Fruit fly (Drosophila melanogaster) S2 (cell line): ENCODE results near the gene CG42395.

ENCODE experiments used
- CG8478 ChIP-seq: fragments of >200 bp; optimal IDR thresholded peaks from 2 replicates; lab custom pipeline; 2018
- CTCF ChIP-seq, 2 experiments: fragments of >200 bp; optimal IDR thresholded peaks; 2 replicates each; lab custom pipeline; 2018

Gene CG42395

DNA sequence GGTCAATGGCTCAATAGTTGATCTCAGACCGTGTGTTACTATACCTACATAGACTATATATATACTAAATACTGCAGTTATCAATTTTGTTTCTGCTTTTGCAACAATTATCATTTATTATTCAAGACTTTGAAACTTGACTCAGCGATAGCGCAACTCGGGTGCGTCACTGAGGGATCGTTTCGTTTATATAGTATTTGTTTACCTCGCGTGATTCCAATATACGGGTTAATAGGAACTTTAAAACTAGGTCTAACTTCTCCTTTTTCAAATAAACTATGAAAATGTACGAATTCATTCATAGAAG is 1.2 kb upstream of the CG42395 start:
- TF ChIP-seq CG8478 (lab: Kevin White, UChicago): no peak
- TF ChIP-seq CTCF (optimal IDR thresholded peaks at IDR 0.05; lab: Kevin White, UChicago): no peak

DNA sequence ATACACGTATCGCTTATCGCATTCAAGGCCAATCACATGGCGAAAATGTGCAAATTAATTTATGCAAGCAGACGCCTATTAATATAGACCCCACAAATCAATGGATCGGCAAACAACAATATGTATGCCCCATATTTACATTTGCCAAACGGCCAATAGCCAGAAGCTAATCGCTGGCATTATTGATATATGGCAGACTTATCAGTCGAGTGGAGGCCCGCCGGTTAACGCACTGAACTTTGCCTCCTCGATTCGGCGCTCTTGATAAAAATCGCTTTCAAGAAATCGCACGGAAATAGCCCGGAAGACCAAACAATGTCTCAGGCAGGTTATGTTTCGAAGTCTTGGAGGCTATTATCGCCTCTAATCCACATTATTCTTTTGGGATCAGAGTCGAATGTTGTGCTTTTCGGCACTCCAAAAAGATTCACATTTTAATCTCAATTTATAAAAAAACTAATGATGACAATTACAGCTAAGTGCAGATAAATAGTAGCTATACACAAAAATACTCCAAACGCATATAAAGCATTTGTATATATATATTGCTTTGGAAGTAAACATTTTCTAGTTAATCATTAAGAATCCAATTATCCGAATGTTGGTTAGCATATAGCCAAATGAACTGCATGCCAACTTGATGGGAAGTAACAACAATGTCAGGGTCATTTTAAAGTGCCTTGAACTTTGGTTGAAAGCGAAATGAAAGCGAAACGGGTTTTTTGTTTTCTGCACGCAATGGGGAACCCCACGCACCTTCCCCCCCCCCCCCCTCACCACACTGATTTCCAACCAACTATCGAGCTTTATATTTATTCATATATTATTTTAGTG is 674 bp upstream of the CG42395 start:
- TF ChIP-seq CTCF (optimal IDR thresholded peaks at IDR 0.05; lab: Kevin White, UChicago) (no peak), CG8478 (lab: Kevin White, UChicago) (no peak)

- TF ChIP-seq CG8478 (lab: Kevin White, UChicago) (no peak), CTCF (optimal IDR thresholded peaks at IDR 0.05; lab: Kevin White, UChicago) (no peak)
Observed at dm6 chrX:9571208-9571607, 4.8 kb downstream of the CG42395 start, which contains the start of gene Cubn. Gene Cubn (minus strand): TSS chrX:9571308.

DNA sequence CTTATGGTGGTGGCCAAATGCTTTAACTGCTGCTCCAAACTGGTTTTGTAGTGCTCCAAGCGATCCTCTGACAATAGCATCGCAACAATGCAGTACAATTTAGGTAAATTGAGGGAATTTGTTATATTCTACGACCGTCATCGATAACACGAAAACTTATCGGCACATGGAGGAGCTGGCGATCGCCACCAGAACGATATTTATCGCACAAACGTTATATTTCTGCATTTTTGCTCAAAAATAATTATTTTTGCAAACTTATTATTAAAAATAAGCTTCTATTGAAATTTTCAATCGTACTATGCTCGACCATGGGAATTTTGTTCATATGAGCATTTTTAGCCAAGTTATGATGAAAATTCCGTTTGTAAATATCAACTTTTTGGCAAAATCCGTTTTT is 19.6 kb downstream of the CG42395 start, which contains the start of gene CG15317:
Gene CG15317 (minus strand): TSS at position 148 of the 400 bp plus-strand sequence.
- TF ChIP-seq CTCF (optimal IDR thresholded peaks at IDR 0.05; lab: Kevin White, UChicago): no peak
- no peak for TF ChIP-seq CG8478 (lab: Kevin White, UChicago)

- TF ChIP-seq CTCF (optimal IDR thresholded peaks at IDR 0.05; lab: Kevin White, UChicago): no peak
- TF ChIP-seq CG8478 (lab: Kevin White, UChicago): no peak
Observed at dm6 chrX:9554346-9554808, 21.7 kb downstream of the CG42395 start, which contains the start of gene RpS28b. Gene RpS28b (plus strand): TSS chrX:9554623.

- TF ChIP-seq CTCF (optimal IDR thresholded peaks at IDR 0.05; lab: Kevin White, UChicago) (no peak), CG8478 (lab: Kevin White, UChicago) (no peak)
Observed at dm6 chrX:9553545-9554320, 22.3 kb downstream of the CG42395 start.

DNA sequence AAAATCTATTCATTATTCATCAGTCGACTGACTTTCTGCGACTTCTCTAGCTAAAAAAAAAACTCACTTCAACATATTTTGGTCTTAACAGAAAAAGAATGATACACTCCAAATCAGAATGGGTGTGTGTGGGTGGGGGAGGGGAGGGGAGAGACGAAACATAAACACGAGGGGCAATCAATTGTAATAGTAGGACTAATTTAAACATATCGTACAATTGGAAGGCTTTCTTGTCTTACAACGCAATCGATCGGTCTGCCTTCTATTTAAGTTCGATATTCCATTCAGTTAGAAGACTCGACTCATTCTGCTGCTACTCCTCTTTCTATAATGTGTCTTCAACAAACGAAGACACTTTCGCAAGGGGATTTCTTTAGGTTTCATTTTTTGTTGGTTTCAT is 24.9 kb downstream of the CG42395 start:
- TF ChIP-seq CG8478 (lab: Kevin White, UChicago) (no peak), CTCF (optimal IDR thresholded peaks at IDR 0.05; lab: Kevin White, UChicago) (no peak)

- TF ChIP-seq CTCF (optimal IDR thresholded peaks at IDR 0.05; lab: Kevin White, UChicago) (peak; percentile 80 to 81), CG8478 (lab: Kevin White, UChicago) (no peak)
Observed at dm6 chrX:9550565-9551145, 25.4 kb downstream of the CG42395 start, which contains the start of gene CG32700. Gene CG32700 (minus strand): TSS chrX:9550838.

dm6 chrX:9544457-9544856 is 31.6 kb downstream of the CG42395 start:
- TF ChIP-seq CTCF (optimal IDR thresholded peaks at IDR 0.05; lab: Kevin White, UChicago) (no peak), CG8478 (lab: Kevin White, UChicago) (no peak)

DNA sequence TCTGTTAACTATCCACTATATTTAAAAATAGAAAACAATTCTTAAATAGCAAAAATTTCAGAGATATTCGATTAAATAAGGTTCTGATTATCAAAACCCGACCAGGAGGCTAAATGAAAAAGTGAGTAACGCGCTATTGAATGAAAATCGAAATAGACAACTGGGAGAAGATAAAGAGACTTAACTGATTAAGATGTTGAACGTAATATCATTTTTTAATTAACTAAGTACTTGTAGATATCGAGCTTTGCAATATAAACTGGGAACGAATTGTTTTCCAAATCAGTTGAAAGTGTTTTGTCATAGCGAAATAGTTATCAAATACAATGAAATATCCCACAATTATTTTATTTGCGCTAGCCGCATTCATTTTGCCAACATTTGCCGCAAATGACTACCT is 42.5 kb downstream of the CG42395 start, which contains the start of gene CG34026:
Gene CG34026 (plus strand): TSS at position 301 of the 400 bp plus-strand sequence.
- TF ChIP-seq CTCF (optimal IDR thresholded peaks at IDR 0.05; lab: Kevin White, UChicago) (no peak), CG8478 (lab: Kevin White, UChicago) (no peak)

DNA sequence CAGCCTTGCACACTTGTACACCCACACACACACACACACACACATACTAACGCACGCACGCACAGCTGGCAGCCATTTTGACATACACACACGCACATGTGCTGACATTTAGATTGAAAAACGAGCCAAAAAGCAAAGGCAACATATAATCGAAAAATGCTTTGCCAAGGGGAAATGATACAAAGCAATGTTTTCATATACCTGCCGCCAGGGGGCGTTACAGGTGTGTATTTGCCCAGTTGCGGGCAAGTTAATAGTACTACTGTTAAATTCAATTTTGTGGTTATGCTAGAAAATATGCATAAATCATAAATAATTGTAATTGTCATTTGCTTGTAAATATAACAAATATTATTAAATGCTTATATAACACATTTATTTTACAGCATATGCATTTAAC is 43.6 kb downstream of the CG42395 start:
- TF ChIP-seq CG8478 (lab: Kevin White, UChicago): no peak
- peak; percentile 53 to 62 for TF ChIP-seq CTCF (optimal IDR thresholded peaks at IDR 0.05; lab: Kevin White, UChicago)

DNA sequence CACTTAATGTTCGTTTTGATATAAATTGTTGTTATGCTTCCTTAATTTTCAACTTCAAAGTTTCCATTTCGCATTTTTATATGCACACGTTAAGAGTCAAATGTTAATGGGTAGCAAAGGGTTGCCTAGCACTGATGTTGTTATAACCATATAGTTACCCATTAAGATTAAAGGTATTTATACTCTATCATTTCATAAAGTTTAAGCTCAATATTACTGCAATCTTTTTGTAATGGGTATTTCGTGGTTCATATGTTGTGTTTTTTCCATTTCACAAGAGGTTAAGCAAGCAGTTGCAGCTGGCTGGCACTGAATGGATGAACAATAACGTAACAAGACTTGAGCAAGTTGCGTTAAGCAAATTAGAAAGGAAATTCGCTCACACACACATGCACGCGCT is 44.2 kb downstream of the CG42395 start:
- no peak for TF ChIP-seq CG8478 (lab: Kevin White, UChicago)
- TF ChIP-seq CTCF (optimal IDR thresholded peaks at IDR 0.05; lab: Kevin White, UChicago): no peak
